Worm (Caenorhabditis elegans) whole organism, L1 larva: Measurements from ENCODE around the gene C47E12.3.

Experiments
- C16A3.4 ChIP-seq: fragments of 150-350 bp; optimal IDR thresholded peaks from 2 replicates; lab custom pipeline; 2014; ENCODE audit warnings: missing biosample characterization, missing genetic modification characterization
- F16B12.6 ChIP-seq: fragments of 150-350 bp; optimal IDR thresholded peaks from 2 replicates; lab custom pipeline; 2014; ENCODE audit warnings: missing biosample characterization, missing genetic modification characterization
- Y116A8C.19 ChIP-seq: sonication (generic microtip); optimal IDR thresholded peaks from 2 replicates; lab custom pipeline; 2016; ENCODE audit warnings: missing compliant biosample characterization, missing genetic modification characterization, borderline replicate concordance
- alr-1 ChIP-seq: fragments of 200-800 bp; sonication (Bioruptor generic); optimal IDR thresholded peaks from 2 replicates; lab custom pipeline; 2018; ENCODE audit warnings: borderline replicate concordance, mild to moderate bottlenecking, missing genetic modification characterization, missing compliant biosample characterization
- ama-1 ChIP-seq: fragments of 150-350 bp; optimal IDR thresholded peaks from 2 replicates; lab custom pipeline; 2014
- blmp-1 ChIP-seq: fragments of 150-350 bp; optimal IDR thresholded peaks from 2 replicates; lab custom pipeline; 2014; ENCODE audit warnings: missing biosample characterization, missing genetic modification characterization
- ceh-63 ChIP-seq: fragments of 200-800 bp; sonication (Bioruptor generic); optimal IDR thresholded peaks from 2 replicates; lab custom pipeline; 2018; ENCODE audit warnings: mild to moderate bottlenecking, missing genetic modification characterization, missing compliant biosample characterization
- ceh-82 ChIP-seq, 3 experiments: fragments of 150-350 bp in 1 of 3; sonication (generic microtip) in 2 of 3; optimal IDR thresholded peaks; 2 replicates each; lab custom pipeline; 2014 to 2017; ENCODE audit warnings: missing biosample characterization in 3 of 3, missing genetic modification characterization in 3 of 3
- dpl-1 ChIP-seq, 3 experiments: fragments of 150-350 bp in 2 of 3; sonication (generic microtip) in 1 of 3; optimal IDR thresholded peaks; 2 replicates each; lab custom pipeline; 2014 to 2017; ENCODE audit warnings: missing biosample characterization in 3 of 3, missing genetic modification characterization in 3 of 3, missing genetic modification reagents in 3 of 3
- dsc-1 ChIP-seq: sonication (generic microtip); optimal IDR thresholded peaks from 2 replicates; lab custom pipeline; 2016; ENCODE audit warnings: mild to moderate bottlenecking, missing genetic modification characterization, missing compliant biosample characterization
- efl-1 ChIP-seq, 4 experiments: fragments of 150-350 bp; optimal IDR thresholded peaks in 3 of 4; peaks in 1 of 4; 1 replicate in 1 of 4; 2 replicates in 3 of 4; lab custom pipeline; 2014; ENCODE audit warnings: missing biosample characterization in 2 of 4, missing genetic modification characterization in 2 of 4, missing genetic modification reagents in 2 of 4
- efl-3 ChIP-seq: fragments of 200-800 bp; sonication (Bioruptor generic); optimal IDR thresholded peaks from 2 replicates; lab custom pipeline; 2018; ENCODE audit warnings: mild to moderate bottlenecking, missing genetic modification characterization, missing compliant biosample characterization
- elt-3 ChIP-seq, 6 experiments: fragments of 150-350 bp in 1 of 6; sonication (generic microtip); optimal IDR thresholded peaks; 2 replicates each; lab custom pipeline; 2017 to 2018; ENCODE audit warnings: missing biosample characterization in 6 of 6, missing genetic modification characterization in 6 of 6, inconsistent platforms in 1 of 6
- ets-5 ChIP-seq: fragments of 200-800 bp; sonication (Bioruptor generic); IDR thresholded peaks from 2 replicates; pipeline ENCODE4 v1.3.6; 2022; ENCODE audit warnings: missing genetic modification characterization, missing compliant biosample characterization
- fos-1 ChIP-seq: fragments of 150-350 bp; optimal IDR thresholded peaks from 2 replicates; lab custom pipeline; 2014; ENCODE audit warnings: missing biosample characterization, missing genetic modification characterization
- lin-15B ChIP-seq: fragments of 150-350 bp; sonication (generic microtip); optimal IDR thresholded peaks from 3 replicates; lab custom pipeline; 2014; ENCODE audit warnings: missing biosample characterization, missing genetic modification characterization
- lin-35 ChIP-seq, 2 experiments: fragments of 150-350 bp; optimal IDR thresholded peaks; 2 replicates each; lab custom pipeline; 2014; ENCODE audit warnings: missing biosample characterization in 2 of 2, missing genetic modification characterization in 2 of 2, missing genetic modification reagents in 2 of 2
- lsy-2 ChIP-seq, 2 experiments: fragments of 150-350 bp; optimal IDR thresholded peaks; 2 replicates each; lab custom pipeline; 2014; ENCODE audit warnings: missing biosample characterization in 2 of 2, missing genetic modification characterization in 2 of 2
- mdl-1 ChIP-seq, 2 experiments: fragments of 150-350 bp; optimal IDR thresholded peaks; 2 replicates each; lab custom pipeline; 2014 to 2017; ENCODE audit warnings: missing biosample characterization in 2 of 2, missing genetic modification characterization in 2 of 2, inconsistent platforms in 1 of 2
- nhr-11 ChIP-seq: fragments of 150-350 bp; optimal IDR thresholded peaks from 2 replicates; lab custom pipeline; 2014; ENCODE audit warnings: missing biosample characterization, missing genetic modification characterization
- nhr-12 ChIP-seq: sonication (generic microtip); optimal IDR thresholded peaks from 2 replicates; lab custom pipeline; 2017; ENCODE audit warnings: missing biosample characterization, missing genetic modification characterization
- nhr-19 ChIP-seq: fragments of 200-800 bp; sonication (Bioruptor generic); conservative IDR thresholded peaks from 2 replicates; pipeline ENCODE4 v1.3.6; 2022; ENCODE audit warnings: missing genetic modification characterization, missing compliant biosample characterization
- nhr-237 ChIP-seq: fragments of 150-350 bp; optimal IDR thresholded peaks from 2 replicates; lab custom pipeline; 2014; ENCODE audit warnings: missing biosample characterization, missing genetic modification characterization
- nhr-47 ChIP-seq: sonication (generic microtip); optimal IDR thresholded peaks from 2 replicates; lab custom pipeline; 2016; ENCODE audit warnings: mild to moderate bottlenecking, missing genetic modification characterization, moderate library complexity, missing compliant biosample characterization
- nhr-71 ChIP-seq: sonication (generic microtip); optimal IDR thresholded peaks from 2 replicates; lab custom pipeline; 2016; ENCODE audit warnings: mild to moderate bottlenecking, missing genetic modification characterization, moderate library complexity, missing compliant biosample characterization
- nhr-84 ChIP-seq: sonication (generic microtip); optimal IDR thresholded peaks from 2 replicates; lab custom pipeline; 2017; ENCODE audit warnings: missing biosample characterization, missing genetic modification characterization
- nhr-85 ChIP-seq: sonication (generic microtip); peaks from one replicate; lab custom pipeline; 2016; ENCODE audit warnings: missing genetic modification characterization, inconsistent platforms, missing compliant biosample characterization
- pag-3 ChIP-seq: sonication (generic microtip); optimal IDR thresholded peaks from 2 replicates; lab custom pipeline; 2017; ENCODE audit warnings: missing genetic modification characterization, mild to moderate bottlenecking, missing compliant biosample characterization, antibody characterized with exemption, borderline replicate concordance; ENCODE audit not compliant: insufficient read depth
- pax-3 ChIP-seq: fragments of 200-800 bp; sonication (Bioruptor generic); optimal IDR thresholded peaks from 2 replicates; lab custom pipeline; 2018; ENCODE audit warnings: mild to moderate bottlenecking, missing genetic modification characterization, moderate library complexity, missing compliant biosample characterization
- pqm-1 ChIP-seq: sonication (generic microtip); optimal IDR thresholded peaks from 3 replicates; lab custom pipeline; 2017; ENCODE audit warnings: missing biosample characterization, missing genetic modification characterization
- rnt-1 ChIP-seq: sonication (generic microtip); optimal IDR thresholded peaks from 2 replicates; lab custom pipeline; 2016; ENCODE audit warnings: mild to moderate bottlenecking, missing genetic modification characterization, moderate library complexity, missing compliant biosample characterization
- skn-1 ChIP-seq: fragments of 150-350 bp; optimal IDR thresholded peaks from 2 replicates; lab custom pipeline; 2014; ENCODE audit warnings: missing biosample characterization, missing genetic modification characterization
- snpc-4 ChIP-seq: fragments of 150-350 bp; optimal IDR thresholded peaks from 2 replicates; lab custom pipeline; 2014; ENCODE audit warnings: missing biosample characterization, missing genetic modification characterization
- snu-23 ChIP-seq: sonication (generic microtip); optimal IDR thresholded peaks from 2 replicates; lab custom pipeline; 2016; ENCODE audit warnings: missing genetic modification characterization, missing compliant biosample characterization
- swsn-7 ChIP-seq: sonication (generic microtip); optimal IDR thresholded peaks from 2 replicates; lab custom pipeline; 2016; ENCODE audit warnings: missing genetic modification characterization, missing compliant biosample characterization
- xbp-1 ChIP-seq: sonication (generic microtip); optimal IDR thresholded peaks from 2 replicates; lab custom pipeline; 2016; ENCODE audit warnings: missing genetic modification characterization, missing compliant biosample characterization
- ztf-4 ChIP-seq: fragments of 150-350 bp; optimal IDR thresholded peaks from 2 replicates; lab custom pipeline; 2014; ENCODE audit warnings: missing biosample characterization, missing genetic modification characterization

Gene C47E12.3

ce11 chrIV:10006792-10007191 is 5.1 kb upstream of the C47E12.3 start, which contains the start of gene C47E12.13:
TSS of gene C47E12.13 (minus strand) at chrIV:10006892.
- TF ChIP-seq pag-3 (tag; lab: Kevin White, UChicago) (no peak), swsn-7 (tag; lab: Kevin White, UChicago) (no peak), nhr-237 (tag; lab: Kevin White, UChicago) (no peak), ztf-4 (no peak), rnt-1 (no peak), lin-15B (tag; lab: Kevin White, UChicago) (no peak), dsc-1 (tag; lab: Kevin White, UChicago) (no peak), Y116A8C.19 (tag; lab: Kevin White, UChicago) (no peak), lsy-2 (tag; optimal IDR thresholded peaks at IDR 0.05; lab: Kevin White, UChicago) (no peak), snpc-4 (tag; lab: Kevin White, UChicago) (no peak), pax-3 (no peak), ama-1 (lab: Kevin White, UChicago) (no peak), ceh-63 (no peak), snu-23 (GFP tag; lab: Kevin White, UChicago) (no peak), pqm-1 (tag; lab: Kevin White, UChicago) (no peak), nhr-12 (tag; lab: Kevin White, UChicago) (no peak), nhr-71 (no peak), skn-1 (tag; lab: Kevin White, UChicago) (no peak), blmp-1 (no peak), nhr-19 (GFP tag; lab: Robert Waterston, UW) (no peak)
- TF ChIP-seq, all 84 proteins: peak for 0

- TF ChIP-seq ceh-82 (tag; optimal IDR thresholded peaks at IDR 0.05; lab: Kevin White, UChicago) (peak in 1 of 3 experiments; percentile 24), efl-3 (no peak), nhr-85 (no peak), alr-1 (no peak), dpl-1 (GFP tag; optimal IDR thresholded peaks at IDR 0.05; lab: Kevin White, UChicago) (peak in 2 of 3 experiments; percentile 11 to 46), mdl-1 (tag; optimal IDR thresholded peaks at IDR 0.05; lab: Kevin White, UChicago) (peak in 1 of 2 experiments; percentile 12), lsy-2 (tag; optimal IDR thresholded peaks at IDR 0.05; lab: Kevin White, UChicago) (peak; percentile 81 to 96), nhr-47 (tag; lab: Kevin White, UChicago) (peak; percentile 22), efl-1 (optimal IDR thresholded peaks at IDR 0.05; lab: Kevin White, UChicago) (peak; percentile 37 to 44), efl-1 (GFP tag; optimal IDR thresholded peaks at IDR 0.05 in 1 of 2; lab: Kevin White, UChicago) (peak; percentile 27 to 94), snpc-4 (tag; lab: Kevin White, UChicago) (no peak), ets-5 (GFP tag; lab: Robert Waterston, UW) (no peak), C16A3.4 (no peak), nhr-84 (tag; lab: Kevin White, UChicago) (no peak), F16B12.6 (tag; lab: Kevin White, UChicago) (peak; percentile 87), elt-3 (tag; optimal IDR thresholded peaks at IDR 0.05; lab: Kevin White, UChicago) (no peak), nhr-237 (tag; lab: Kevin White, UChicago) (no peak), pag-3 (tag; lab: Kevin White, UChicago) (no peak), lin-35 (GFP tag; optimal IDR thresholded peaks at IDR 0.05; lab: Kevin White, UChicago) (peak; percentile 31 to 47), nhr-71 (peak; percentile 9), snu-23 (GFP tag; lab: Kevin White, UChicago) (peak; percentile 37), fos-1 (tag; lab: Kevin White, UChicago) (no peak), nhr-11 (no peak), skn-1 (tag; lab: Kevin White, UChicago) (peak; percentile 82), xbp-1 (tag; lab: Kevin White, UChicago) (no peak), lin-15B (tag; lab: Kevin White, UChicago) (peak; percentile 20)
- TF ChIP-seq, all 84 proteins: peak for 12
These were observed 1.7 kb upstream of the C47E12.3 start, which contains the start of the genes C47E12.2 and sars-1 for ce11 chrIV:10003372-10003771. TSS of gene C47E12.2 (minus strand) at chrIV:10003502. TSS of gene sars-1 (plus strand) at chrIV:10003726.
